Worm (Caenorhabditis elegans): ENCODE measurements around the gene mrps-5.

DNA sequence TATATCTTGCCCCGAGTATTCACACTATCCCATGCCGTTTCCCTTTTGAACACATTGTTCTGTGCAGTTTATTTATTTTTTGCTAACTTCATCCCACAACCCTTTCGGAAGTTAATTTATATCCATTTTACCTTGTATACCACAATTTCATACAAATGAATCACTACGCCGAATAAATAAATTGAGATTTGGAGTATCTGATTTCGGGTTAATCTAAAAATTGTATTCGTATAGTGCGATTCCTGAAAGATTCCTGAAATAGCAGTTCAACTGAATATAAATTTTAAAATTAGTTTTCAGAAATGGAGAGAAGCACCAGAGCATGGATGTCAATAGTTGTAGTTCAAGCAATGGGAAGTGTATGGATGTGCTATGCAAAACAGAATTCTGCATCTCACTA lies 43.8 kb downstream of the mrps-5 start, which contains the start of gene erg-28:
- TF ChIP-seq let-526 (GFP tag; IDR thresholded peaks at IDR 0.05) (no peak), attf-5 (GFP tag; optimal IDR thresholded peaks at IDR 0.05) (no peak), ama-1 (optimal IDR thresholded peaks at IDR 0.05) (no peak), ama-1 (GFP tag; optimal IDR thresholded peaks at IDR 0.05) (no peak), rec-8 (tag; optimal IDR thresholded peaks at IDR 0.05) (no peak), unc-62 (GFP tag; optimal IDR thresholded peaks at IDR 0.05) (no peak)
